Fruit fly (Drosophila melanogaster): ENCODE measurements around the gene CG42821.

The CG42821 gene

dm6 chr3R:17401289-17401752 lies 11.6 kb upstream of the CG42821 start (continued):
- TF ChIP-seq CG8089 (GFP tag; optimal IDR thresholded peaks at IDR 0.05) (no peak), BEAF-32 (GFP tag; optimal IDR thresholded peaks at IDR 0.05) (peak; percentile 90), br (optimal IDR thresholded peaks at IDR 0.05) (no peak), CG7786 (GFP tag; optimal IDR thresholded peaks at IDR 0.05) (peak; percentile 54), CG32532 (GFP tag; IDR thresholded peaks at IDR 0.05) (peak; percentile 76), CG32772 (GFP tag; IDR thresholded peaks at IDR 0.05) (no peak), Ptx1 (GFP tag; IDR thresholded peaks at IDR 0.05) (peak; percentile 47; the same call in 1 of the 2 replicates), CG5180 (GFP tag; optimal IDR thresholded peaks at IDR 0.05) (no peak), Hr78 (GFP tag; optimal IDR thresholded peaks at IDR 0.05) (no peak), ttk (GFP tag; IDR thresholded peaks at IDR 0.05) (no peak), CG3838 (GFP tag; optimal IDR thresholded peaks at IDR 0.05) (no peak), CG2199 (GFP tag; IDR thresholded peaks at IDR 0.05) (0 out of 3 replicates have a peak, but pooled peaks have one; percentile 53), CG1647 (GFP tag; optimal IDR thresholded peaks at IDR 0.05) (no peak), sob (GFP tag; IDR thresholded peaks at IDR 0.05) (0 out of 2 replicates have a peak, but pooled peaks have one; percentile 43), CG3065 (GFP tag; optimal IDR thresholded peaks at IDR 0.05) (no peak), Aef1 (GFP tag; IDR thresholded peaks at IDR 0.05) (0 out of 3 replicates have a peak, but pooled peaks have one; percentile 27), CG7987 (GFP tag; optimal IDR thresholded peaks at IDR 0.05) (no peak), CG6813 (GFP tag; optimal IDR thresholded peaks at IDR 0.05) (no peak), Abd-B (GFP tag; optimal IDR thresholded peaks at IDR 0.05) (no peak), phol (tag; optimal IDR thresholded peaks at IDR 0.05) (peak; percentile 34), NFAT (GFP tag; IDR thresholded peaks at IDR 0.05) (peak; percentile 43; the same call in 1 of the 2 replicates), CG12942 (GFP tag; optimal IDR thresholded peaks at IDR 0.05) (peak; percentile 57), CG14014 (GFP tag; IDR thresholded peaks at IDR 0.05) (no peak), CG11093 (GFP tag; IDR thresholded peaks at IDR 0.05) (no peak), CG18599 (GFP tag; optimal IDR thresholded peaks at IDR 0.05) (peak; percentile 59), CG12071 (GFP tag; optimal IDR thresholded peaks at IDR 0.05) (no peak), grau (tag; optimal IDR thresholded peaks at IDR 0.05) (peak; percentile 64), Hr39 (optimal IDR thresholded peaks at IDR 0.05) (no peak), en (GFP tag; optimal IDR thresholded peaks at IDR 0.05) (no peak), sr (GFP tag; IDR thresholded peaks at IDR 0.05) (no peak), rib (GFP tag; IDR thresholded peaks at IDR 0.05) (peak; percentile 69), CG10654 (GFP tag; optimal IDR thresholded peaks at IDR 0.05) (no peak), tgo (GFP tag; IDR thresholded peaks at IDR 0.05) (peak; percentile 40; the same call in 1 of the 3 replicates), usp (GFP tag; optimal IDR thresholded peaks at IDR 0.05) (no peak), tin (GFP tag; optimal IDR thresholded peaks at IDR 0.05) (no peak), CG8478 (optimal IDR thresholded peaks at IDR 0.05) (no peak), Hr51 (GFP tag; optimal IDR thresholded peaks at IDR 0.05) (peak in 1 of 2 experiments; percentile 69), Rfx (GFP tag; IDR thresholded peaks at IDR 0.05) (peak; percentile 75), unpg (GFP tag; optimal IDR thresholded peaks at IDR 0.05) (peak; percentile 49), Elba2 (GFP tag; optimal IDR thresholded peaks at IDR 0.05) (no peak), Sry-β (GFP tag; optimal IDR thresholded peaks at IDR 0.05) (no peak), ems (GFP tag; optimal IDR thresholded peaks at IDR 0.05) (no peak), Ssrp (tag; optimal IDR thresholded peaks at IDR 0.05) (no peak), Dad (GFP tag; optimal IDR thresholded peaks at IDR 0.05) (no peak), Fer2 (tag; optimal IDR thresholded peaks at IDR 0.05) (peak; percentile 16), CG8765 (GFP tag; IDR thresholded peaks at IDR 0.05) (no peak), cg (GFP tag; optimal IDR thresholded peaks at IDR 0.05) (no peak), CG9437 (GFP tag; optimal IDR thresholded peaks at IDR 0.05) (peak; percentile 24), dimm (GFP tag; IDR thresholded peaks at IDR 0.05) (no peak), Adf1 (GFP tag; IDR thresholded peaks at IDR 0.05) (no peak), CG10274 (GFP tag; optimal IDR thresholded peaks at IDR 0.05) (no peak), zf30C (GFP tag; optimal IDR thresholded peaks at IDR 0.05) (no peak)

Measured in whole organism, embryonic.